Worm (Caenorhabditis elegans): ENCODE measurements around the gene tps-2.

DNA sequence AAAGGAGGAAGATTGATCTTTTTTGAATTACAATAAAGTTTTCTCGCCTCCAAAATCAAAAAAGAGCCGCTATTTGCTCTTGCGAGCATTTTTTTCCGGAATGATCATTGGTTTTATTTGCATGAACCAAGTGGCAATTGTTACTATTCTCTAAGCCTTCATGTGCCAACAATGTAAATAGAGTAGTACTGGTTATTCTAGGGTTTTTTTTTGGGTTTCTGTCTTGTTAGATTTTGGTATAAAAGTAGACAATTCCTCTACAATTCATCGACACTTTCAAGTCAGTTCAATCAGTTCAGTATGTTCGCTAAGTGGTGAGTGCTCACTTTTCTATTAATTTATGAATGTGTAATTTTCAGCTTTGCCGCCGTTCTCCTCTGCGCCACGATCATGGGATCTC, 22.7 kb upstream of the tps-2 start, which contains the start of gene nspb-7:
- TF ChIP-seq him-1 (tag; optimal IDR thresholded peaks at IDR 0.05) = no peak
- no peak for TF ChIP-seq dao-5 (tag; optimal IDR thresholded peaks at IDR 0.05)
- TF ChIP-seq W03F9.2 (tag; optimal IDR thresholded peaks at IDR 0.05) = no peak

Data from whole organism, L4/young adult.